Fruit fly (Drosophila melanogaster) whole organism, embryonic: ENCODE measurements around the gene Atx2.

Experiments used
- Aef1 ChIP-seq: fragments of 200-800 bp; sonication (Bioruptor generic); IDR thresholded peaks from 3 replicates; pipeline ENCODE4 v1.3.6; 2022; ENCODE audit warnings: missing biosample characterization, missing genetic modification characterization
- Asciz ChIP-seq: fragments of 200-800 bp; sonication (Bioruptor generic); optimal IDR thresholded peaks from 2 replicates; lab custom pipeline; 2017; ENCODE audit warnings: missing biosample characterization, mild to moderate bottlenecking, missing genetic modification characterization, missing genetic modification reagents
- B-H2 ChIP-seq: fragments of 200-800 bp; sonication (Bioruptor generic); optimal IDR thresholded peaks from 2 replicates; lab custom pipeline; 2018; ENCODE audit warnings: missing biosample characterization, mild to moderate bottlenecking, missing genetic modification characterization
- CG10147 ChIP-seq: fragments of 200-800 bp; sonication (Bioruptor generic); optimal IDR thresholded peaks from 2 replicates; lab custom pipeline; 2019; ENCODE audit warnings: missing biosample characterization, mild to moderate bottlenecking, missing genetic modification characterization, moderate library complexity
- CG10565 ChIP-seq: fragments of 200-800 bp; sonication (Bioruptor generic); optimal IDR thresholded peaks from 3 replicates; lab custom pipeline; 2016; ENCODE audit warnings: missing biosample characterization, mild to moderate bottlenecking, missing genetic modification characterization
- CG10959 ChIP-seq: fragments of 200-800 bp; sonication (Bioruptor generic); IDR thresholded peaks from 2 replicates; pipeline ENCODE4 v1.3.6; 2022; ENCODE audit warnings: missing biosample characterization, missing genetic modification characterization
- CG10979 ChIP-seq: fragments of 200-800 bp; sonication (Bioruptor generic); optimal IDR thresholded peaks from 2 replicates; lab custom pipeline; 2018; ENCODE audit warnings: missing biosample characterization, mild to moderate bottlenecking, missing genetic modification characterization, moderate library complexity
- CG11504 ChIP-seq: fragments of 200-800 bp; sonication (Bioruptor generic); optimal IDR thresholded peaks from 3 replicates; lab custom pipeline; 2019; ENCODE audit warnings: missing biosample characterization, mild to moderate bottlenecking, missing genetic modification characterization, moderate library complexity
- CG12236 ChIP-seq: fragments of 200-800 bp; sonication (Bioruptor generic); optimal IDR thresholded peaks from 2 replicates; lab custom pipeline; 2016; ENCODE audit warnings: missing biosample characterization, missing genetic modification characterization
- CG14860 ChIP-seq: fragments of 200-800 bp; sonication (Bioruptor generic); IDR thresholded peaks from 3 replicates; pipeline ENCODE4 v1.3.6; 2022; ENCODE audit warnings: missing biosample characterization, missing genetic modification characterization; ENCODE audit not compliant: partially characterized antibody
- CG17568 ChIP-seq: fragments of 200-800 bp; sonication (Bioruptor generic); optimal IDR thresholded peaks from 2 replicates; lab custom pipeline; 2018; ENCODE audit warnings: missing biosample characterization, mild to moderate bottlenecking, missing genetic modification characterization, moderate library complexity
- CG33213 ChIP-seq: fragments of 200-800 bp; sonication (Bioruptor generic); optimal IDR thresholded peaks from 3 replicates; lab custom pipeline; 2016; ENCODE audit warnings: missing biosample characterization, missing genetic modification characterization
- CG3838 ChIP-seq: fragments of 200-800 bp; sonication (Bioruptor generic); optimal IDR thresholded peaks from 3 replicates; lab custom pipeline; 2016; ENCODE audit warnings: missing biosample characterization, missing genetic modification characterization
- CG8359 ChIP-seq: fragments of 200-800 bp; sonication (Bioruptor generic); optimal IDR thresholded peaks from 2 replicates; lab custom pipeline; 2017; ENCODE audit warnings: missing biosample characterization, mild to moderate bottlenecking, missing genetic modification characterization, borderline replicate concordance
- CoRest ChIP-seq: fragments of 200-800 bp; sonication (Bioruptor generic); optimal IDR thresholded peaks from 3 replicates; lab custom pipeline; 2018; ENCODE audit warnings: missing biosample characterization, mild to moderate bottlenecking, missing genetic modification characterization, moderate library complexity
- D ChIP-seq, 2 experiments: fragments of 200-800 bp in 1 of 2; fragments of >200 bp in 1 of 2; sonication (Bioruptor generic) in 1 of 2; optimal IDR thresholded peaks; 2 replicates in 1 of 2; 3 replicates in 1 of 2; lab custom pipeline; 2017; ENCODE audit warnings: mild to moderate bottlenecking in 1 of 2, missing biosample characterization in 1 of 2, missing genetic modification characterization in 1 of 2, missing genetic modification reagents in 1 of 2
- D19B ChIP-seq: fragments of 200-800 bp; sonication (Bioruptor generic); optimal IDR thresholded peaks from 2 replicates; lab custom pipeline; 2017; ENCODE audit warnings: missing biosample characterization, mild to moderate bottlenecking, missing genetic modification characterization
- H2.0 ChIP-seq: fragments of 200-800 bp; sonication (Bioruptor generic); IDR thresholded peaks from 2 replicates; pipeline ENCODE4 v1.3.6; 2022; ENCODE audit warnings: missing biosample characterization, missing genetic modification characterization
- Max ChIP-seq: fragments of 200-800 bp; sonication (Bioruptor generic); optimal IDR thresholded peaks from 2 replicates; lab custom pipeline; 2016; ENCODE audit warnings: missing biosample characterization, mild to moderate bottlenecking, missing genetic modification characterization
- NK7.1 ChIP-seq: fragments of 200-800 bp; sonication (Bioruptor generic); optimal IDR thresholded peaks from 3 replicates; lab custom pipeline; 2016; ENCODE audit warnings: missing biosample characterization, missing genetic modification characterization
- Neu2 ChIP-seq: fragments of 200-800 bp; sonication (Bioruptor generic); optimal IDR thresholded peaks from 3 replicates; lab custom pipeline; 2016; ENCODE audit warnings: missing biosample characterization, missing genetic modification characterization, borderline replicate concordance
- Nf-YA ChIP-seq: fragments of 200-800 bp; sonication (Bioruptor generic); IDR thresholded peaks from 2 replicates; pipeline ENCODE4 v1.3.6; 2022; ENCODE audit warnings: missing biosample characterization, missing genetic modification characterization
- Opbp ChIP-seq: fragments of 200-800 bp; sonication (Bioruptor generic); IDR thresholded peaks from 3 replicates; pipeline ENCODE4 v1.3.6; 2022; ENCODE audit warnings: missing biosample characterization, missing genetic modification characterization; ENCODE audit not compliant: partially characterized antibody
- Sry-δ ChIP-seq: fragments of 200-800 bp; sonication (Bioruptor generic); optimal IDR thresholded peaks from 2 replicates; lab custom pipeline; 2016; ENCODE audit warnings: missing biosample characterization, missing genetic modification characterization
- Usf ChIP-seq: fragments of 200-800 bp; sonication (Bioruptor generic); optimal IDR thresholded peaks from 2 replicates; lab custom pipeline; 2017; ENCODE audit warnings: missing genotype, missing biosample characterization, missing genetic modification characterization
- cato ChIP-seq: fragments of 200-800 bp; sonication (Bioruptor generic); optimal IDR thresholded peaks from 2 replicates; lab custom pipeline; 2016; ENCODE audit warnings: missing biosample characterization, missing genetic modification characterization, borderline replicate concordance
- caup ChIP-seq: fragments of 200-800 bp; sonication (Bioruptor generic); optimal IDR thresholded peaks from 3 replicates; lab custom pipeline; 2017; ENCODE audit warnings: missing biosample characterization, mild to moderate bottlenecking, missing genetic modification characterization, moderate library complexity; ENCODE audit not compliant: severe bottlenecking
- cg ChIP-seq: fragments of 200-800 bp; sonication (Bioruptor generic); optimal IDR thresholded peaks from 3 replicates; lab custom pipeline; 2019; ENCODE audit warnings: missing biosample characterization, mild to moderate bottlenecking, missing genetic modification characterization, moderate library complexity
- ems ChIP-seq: fragments of 200-800 bp; sonication (Bioruptor generic); optimal IDR thresholded peaks from 3 replicates; lab custom pipeline; 2016; ENCODE audit warnings: missing biosample characterization, missing genetic modification characterization
- ewg ChIP-seq: fragments of 200-800 bp; sonication (Bioruptor generic); optimal IDR thresholded peaks from 3 replicates; lab custom pipeline; 2017; ENCODE audit warnings: mild to moderate bottlenecking, missing biosample characterization, missing genetic modification reagents, missing genetic modification characterization
- eyg ChIP-seq: fragments of 200-800 bp; sonication (Bioruptor generic); optimal IDR thresholded peaks from 3 replicates; lab custom pipeline; 2016; ENCODE audit warnings: missing biosample characterization, missing genetic modification characterization
- fd64A ChIP-seq: fragments of 200-800 bp; sonication (Bioruptor generic); optimal IDR thresholded peaks from 3 replicates; lab custom pipeline; 2018; ENCODE audit warnings: missing biosample characterization, mild to moderate bottlenecking, missing genetic modification characterization
- gcm ChIP-seq: fragments of 200-800 bp; sonication (Bioruptor generic); optimal IDR thresholded peaks from 2 replicates; lab custom pipeline; 2019; ENCODE audit warnings: missing biosample characterization, mild to moderate bottlenecking, missing genetic modification characterization, moderate library complexity
- grau ChIP-seq: fragments of 200-800 bp; optimal IDR thresholded peaks from 3 replicates; lab custom pipeline; 2019; ENCODE audit warnings: missing biosample characterization, mild to moderate bottlenecking, missing genetic modification characterization, moderate library complexity
- jing ChIP-seq: fragments of 200-800 bp; sonication (Bioruptor generic); optimal IDR thresholded peaks from 2 replicates; lab custom pipeline; 2018; ENCODE audit warnings: missing biosample characterization, mild to moderate bottlenecking, missing genetic modification characterization
- knrl ChIP-seq: fragments of 200-800 bp; sonication (Bioruptor generic); IDR thresholded peaks from 3 replicates; pipeline ENCODE4 v1.3.6; 2022; ENCODE audit warnings: missing biosample characterization, missing genetic modification characterization; ENCODE audit not compliant: partially characterized antibody
- luna ChIP-seq: fragments of 200-800 bp; sonication (Bioruptor generic); optimal IDR thresholded peaks from 2 replicates; lab custom pipeline; 2016; ENCODE audit warnings: missing biosample characterization, missing genetic modification characterization
- mam ChIP-seq: fragments of 200-800 bp; sonication (Bioruptor generic); optimal IDR thresholded peaks from 3 replicates; lab custom pipeline; 2016; ENCODE audit warnings: missing biosample characterization, missing genetic modification characterization
- onecut ChIP-seq: fragments of 200-800 bp; sonication (Bioruptor generic); IDR thresholded peaks from 2 replicates; pipeline ENCODE4 v1.3.6; 2022; ENCODE audit warnings: missing biosample characterization, missing genetic modification characterization
- prd ChIP-seq, 3 experiments: fragments of >200 bp in 2 of 3; fragments of 200-800 bp in 1 of 3; sonication (Bioruptor generic) in 1 of 3; optimal IDR thresholded peaks in 2 of 3; IDR thresholded peaks in 1 of 3; 2 replicates in 2 of 3; 3 replicates in 1 of 3; pipeline versions ENCODE4 v1.3.6 to Lab custom; 2017 to 2022; ENCODE audit warnings: missing biosample characterization in 1 of 3, missing genetic modification characterization in 1 of 3
- ranshi ChIP-seq: fragments of 200-800 bp; sonication (Bioruptor generic); IDR thresholded peaks from 2 replicates; pipeline ENCODE4 v1.3.6; 2022; ENCODE audit warnings: missing biosample characterization, missing genetic modification characterization
- sob ChIP-seq: fragments of 200-800 bp; sonication (Bioruptor generic); IDR thresholded peaks from 2 replicates; pipeline ENCODE4 v1.3.6; 2022; ENCODE audit warnings: missing biosample characterization, missing genetic modification characterization
- stwl ChIP-seq: fragments of 200-800 bp; sonication (Bioruptor generic); optimal IDR thresholded peaks from 3 replicates; lab custom pipeline; 2018; ENCODE audit warnings: missing biosample characterization, mild to moderate bottlenecking, missing genetic modification characterization, moderate library complexity
- tll ChIP-seq, 2 experiments: fragments of 200-800 bp in 1 of 2; fragments of >200 bp in 1 of 2; sonication (Bioruptor generic) in 1 of 2; optimal IDR thresholded peaks; 2 replicates each; lab custom pipeline; 2017 to 2019; ENCODE audit warnings: missing biosample characterization in 2 of 2, missing genetic modification characterization in 2 of 2, mild to moderate bottlenecking in 1 of 2, moderate library complexity in 1 of 2
- trem ChIP-seq: fragments of 200-800 bp; optimal IDR thresholded peaks from 3 replicates; lab custom pipeline; 2019; ENCODE audit warnings: missing biosample characterization, mild to moderate bottlenecking, missing genetic modification characterization, moderate library complexity
- twi ChIP-seq: fragments of 200-800 bp; optimal IDR thresholded peaks from 2 replicates; lab custom pipeline; 2019; ENCODE audit warnings: missing biosample characterization, mild to moderate bottlenecking, missing genetic modification characterization, moderate library complexity
- wdn ChIP-seq: fragments of 200-800 bp; sonication (Bioruptor generic); IDR thresholded peaks from 2 replicates; pipeline ENCODE4 v1.3.6; 2022; ENCODE audit warnings: missing biosample characterization, missing genetic modification characterization

Gene Atx2

DNA sequence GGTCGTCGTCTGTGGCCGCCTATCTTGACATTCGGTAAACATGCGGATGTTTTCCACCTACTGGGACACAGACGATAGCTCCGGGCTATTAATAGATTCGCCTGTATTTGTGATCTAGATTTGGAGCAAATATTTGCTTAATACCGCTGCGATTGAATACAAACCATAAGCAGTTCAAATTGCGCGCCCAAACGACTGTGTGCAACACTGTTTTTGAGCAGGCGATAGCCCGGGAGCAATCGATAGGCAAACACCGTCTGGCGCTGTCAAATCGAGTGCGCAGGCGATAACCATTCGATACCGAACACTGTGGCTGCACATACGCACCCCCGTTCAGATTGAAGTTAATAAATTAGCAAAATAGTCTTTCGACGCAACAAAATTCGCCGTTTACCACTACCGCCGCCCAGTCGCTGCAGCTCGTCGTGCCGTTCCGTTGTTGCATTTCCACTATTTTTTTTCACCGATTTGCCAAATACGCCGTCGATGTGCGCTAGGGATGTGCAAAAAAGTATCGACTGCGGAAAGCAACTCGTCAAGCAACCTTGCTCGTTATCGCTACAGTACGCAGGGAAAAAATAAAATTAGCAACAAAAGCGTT lies at the start of gene Atx2:
Atx2 (plus strand) TSS at position 293 of the 601 bp plus-strand sequence.
- TF ChIP-seq CG10147 (GFP tag; lab: Kevin White, UChicago) (no peak), CG11504 (tag; lab: Kevin White, UChicago) (peak; percentile 19), Max (peak; percentile 37), trem (peak; percentile 56), CG17568 (GFP tag; lab: Kevin White, UChicago) (no peak), CG14860 (GFP tag; lab: Robert Waterston, UW) (peak; percentile 97), Neu2 (no peak), gcm (no peak), H2.0 (peak; percentile 44), Aef1 (peak; percentile 24; the same call in 1 of the 3 replicates), ewg (GFP tag; lab: Kevin White, UChicago) (peak; percentile 78), Nf-YA (GFP tag; lab: Robert Waterston, UW) (no peak), B-H2 (no peak), grau (peak; percentile 15), eyg (GFP tag; lab: Kevin White, UChicago) (no peak), ems (GFP tag; lab: Kevin White, UChicago) (peak; percentile 27), Asciz (GFP tag; lab: Kevin White, UChicago) (peak; percentile 12), cg (no peak), NK7.1 (GFP tag; lab: Kevin White, UChicago) (peak; percentile 1), CG8359 (GFP tag; lab: Kevin White, UChicago) (no peak), D (optimal IDR thresholded peaks at IDR 0.05; lab: Kevin White, UChicago) (no peak), D (GFP tag; optimal IDR thresholded peaks at IDR 0.05; lab: Kevin White, UChicago) (no peak), mam (GFP tag; lab: Kevin White, UChicago) (peak; percentile 39), prd (optimal IDR thresholded peaks at IDR 0.05; lab: Kevin White, UChicago) (no peak), prd (GFP tag; IDR thresholded peaks at IDR 0.05; lab: Robert Waterston, UW) (0 out of 3 replicates have a peak, but pooled peaks have one; percentile 25), CG10959 (GFP tag; lab: Robert Waterston, UW) (no peak), cato (no peak), ranshi (peak; percentile 32; the same call in 1 of the 2 replicates), twi (no peak), wdn (GFP tag; lab: Robert Waterston, UW) (peak; percentile 24; the same call in 1 of the 2 replicates), caup (GFP tag; lab: Kevin White, UChicago) (peak; percentile 55), CG12236 (GFP tag; lab: Kevin White, UChicago) (no peak), onecut (GFP tag; lab: Robert Waterston, UW) (peak; percentile 14; the same call in 1 of the 2 replicates), CG10565 (GFP tag; lab: Kevin White, UChicago) (no peak), luna (peak; percentile 31), D19B (no peak), Usf (GFP tag; lab: Kevin White, UChicago) (no peak), CG3838 (GFP tag; lab: Kevin White, UChicago) (no peak), Opbp (GFP tag; lab: Robert Waterston, UW) (peak; percentile 95), tll (GFP tag; optimal IDR thresholded peaks at IDR 0.05; lab: Kevin White, UChicago) (no peak), CG33213 (GFP tag; lab: Kevin White, UChicago) (peak; percentile 26), stwl (tag; lab: Kevin White, UChicago) (peak; percentile 89), jing (GFP tag; lab: Kevin White, UChicago) (no peak), sob (GFP tag; lab: Robert Waterston, UW) (peak; percentile 57; the same call in 1 of the 2 replicates), Sry-δ (peak; percentile 97), CG10979 (tag; lab: Kevin White, UChicago) (peak; percentile 2), fd64A (GFP tag; lab: Kevin White, UChicago) (peak; percentile 43), CoRest (tag; lab: Kevin White, UChicago) (peak; percentile 56), knrl (GFP tag; lab: Robert Waterston, UW) (peak; percentile 95)
